Fruit fly (Drosophila melanogaster) Kc167 (cell line): Measurements from ENCODE around the gene CG17764.

Experiments used
- Myc ChIP-seq: fragments of >200 bp; optimal IDR thresholded peaks from 2 replicates; lab custom pipeline; 2017; ENCODE audit warnings: missing external identifiers
- Sin3A ChIP-seq: fragments of >200 bp; optimal IDR thresholded peaks from 2 replicates; lab custom pipeline; 2018; ENCODE audit warnings: missing external identifiers
- h ChIP-seq: fragments of >200 bp; optimal IDR thresholded peaks from 3 replicates; lab custom pipeline; 2018; ENCODE audit warnings: missing external identifiers
- insv ChIP-seq: fragments of >200 bp; optimal IDR thresholded peaks from 3 replicates; lab custom pipeline; 2018; ENCODE audit warnings: missing external identifiers
- psq ChIP-seq: fragments of >200 bp; optimal IDR thresholded peaks from 2 replicates; lab custom pipeline; 2017; ENCODE audit warnings: missing external identifiers
- ttk ChIP-seq: sonication (Bioruptor generic); optimal IDR thresholded peaks from 2 replicates; lab custom pipeline; 2017; ENCODE audit warnings: missing external identifiers

dm6 chrX:5322459-5322883, 15.3 kb upstream of the CG17764 start, which contains the start of gene Rnp4F:
- TF ChIP-seq Myc (lab: Kevin White, UChicago) (no peak), Sin3A (no peak), insv (no peak), psq (lab: Kevin White, UChicago) (no peak), h (lab: Kevin White, UChicago) (no peak), ttk (no peak)
